Worm (Caenorhabditis elegans) whole organism, midembryonic: ENCODE measurements around the gene unc-116.

Experiments used
- T22C8.4 ChIP-seq: fragments of 200-800 bp; sonication (Bioruptor generic); IDR thresholded peaks from 2 replicates; pipeline ENCODE4 v1.3.6; 2022; ENCODE audit warnings: missing genetic modification characterization, missing compliant biosample characterization
- flt-1 ChIP-seq: fragments of 200-800 bp; sonication (Bioruptor generic); IDR thresholded peaks from 2 replicates; pipeline ENCODE4 v1.3.6; 2022; ENCODE audit warnings: missing genetic modification characterization, missing compliant biosample characterization
- ref-1 ChIP-seq: fragments of 200-800 bp; sonication (Bioruptor generic); conservative IDR thresholded peaks from 2 replicates; pipeline ENCODE4 v1.3.6; 2022; ENCODE audit warnings: missing genetic modification reagents, missing genetic modification characterization, missing compliant biosample characterization
- ztf-23 ChIP-seq: fragments of 200-800 bp; sonication (Bioruptor generic); IDR thresholded peaks from 2 replicates; pipeline ENCODE4 v1.3.6; 2022; ENCODE audit warnings: missing genetic modification reagents, missing genetic modification characterization, missing compliant biosample characterization
- ztf-29 ChIP-seq: fragments of 200-800 bp; sonication (Bioruptor generic); IDR thresholded peaks from 2 replicates; pipeline ENCODE4 v1.3.6; 2022; ENCODE audit warnings: missing genetic modification reagents, missing genetic modification characterization, missing compliant biosample characterization

DNA sequence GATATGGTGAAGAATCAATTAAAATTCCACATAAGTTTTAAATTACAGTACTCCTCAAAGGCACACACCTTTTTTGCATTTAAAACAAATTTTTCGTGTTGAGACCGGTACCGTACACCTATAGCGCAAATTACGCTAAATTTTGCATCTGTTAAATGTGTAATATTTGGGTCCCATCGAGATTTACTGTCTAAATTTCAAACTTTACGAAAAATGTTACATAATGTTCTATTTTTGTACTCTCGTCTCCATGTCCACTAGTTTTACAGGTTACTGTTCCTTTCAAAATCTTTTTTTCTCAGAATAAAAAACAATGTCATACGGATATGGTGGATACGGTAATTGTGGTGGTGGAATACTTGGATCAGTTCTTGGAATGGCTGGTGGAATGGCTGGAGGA is 43.4 kb upstream of the unc-116 start, which contains the start of gene ZK353.2:
- no peak for TF ChIP-seq ref-1
- no peak for TF ChIP-seq ztf-29 (GFP tag; lab: Robert Waterston, UW)
- TF ChIP-seq ztf-23 = no peak
- TF ChIP-seq T22C8.4 (GFP tag; lab: Robert Waterston, UW) = no peak
- TF ChIP-seq flt-1 = no peak
